Worm (Caenorhabditis elegans) whole organism, young adult: Measurements from ENCODE around the gene C18G1.7.

Source experiments
- F57C9.4 ChIP-seq: sonication (generic microtip); optimal IDR thresholded peaks from 2 replicates; lab custom pipeline; 2017; ENCODE audit warnings: mild to moderate bottlenecking, missing genetic modification characterization, missing compliant biosample characterization
- attf-3 ChIP-seq: fragments of 200-800 bp; sonication (Bioruptor generic); conservative IDR thresholded peaks from 2 replicates; pipeline ENCODE4 v1.3.6; 2022; ENCODE audit warnings: missing genetic modification reagents, missing genetic modification characterization, missing compliant biosample characterization
- lin-35 ChIP-seq, 3 experiments: fragments of 150-350 bp in 2 of 3; sonication (generic microtip) in 1 of 3; optimal IDR thresholded peaks; 2 replicates each; lab custom pipeline; 2014 to 2018; ENCODE audit warnings: missing biosample characterization in 3 of 3, missing genetic modification characterization in 3 of 3, missing genetic modification reagents in 3 of 3
- nhr-90 ChIP-seq: sonication (generic microtip); optimal IDR thresholded peaks from 2 replicates; lab custom pipeline; 2016; ENCODE audit warnings: missing genotype, mild to moderate bottlenecking, missing genetic modification characterization, missing compliant biosample characterization
- sdz-38 ChIP-seq: sonication (generic microtip); optimal IDR thresholded peaks from 2 replicates; lab custom pipeline; 2016; ENCODE audit warnings: missing genotype, missing genetic modification characterization, missing compliant biosample characterization
- ztf-26 ChIP-seq: sonication (generic microtip); optimal IDR thresholded peaks from 2 replicates; lab custom pipeline; 2017; ENCODE audit warnings: missing genetic modification characterization, missing compliant biosample characterization

- TF ChIP-seq sdz-38 (no peak), ztf-26 (no peak), nhr-90 (tag; lab: Kevin White, UChicago) (no peak), lin-35 (GFP tag; optimal IDR thresholded peaks at IDR 0.05; lab: Kevin White, UChicago) (no peak), attf-3 (GFP tag; lab: Robert Waterston, UW) (no peak), F57C9.4 (tag; lab: Kevin White, UChicago) (no peak)
Measured at ce11 chrV:4698675-4699074, 46.7 kb upstream of the C18G1.7 start.
